Worm (Caenorhabditis elegans) whole organism, mixed stage, embryonic: ENCODE results near the gene ZC506.1.

Experiments
- M03D4.4 ChIP-seq: sonication (generic microtip); optimal IDR thresholded peaks from 2 replicates; lab custom pipeline; 2017; ENCODE audit warnings: mild to moderate bottlenecking, missing genetic modification characterization, missing compliant biosample characterization
- bed-3 ChIP-seq: fragments of 200-800 bp; sonication (Bioruptor generic); optimal IDR thresholded peaks from 3 replicates; lab custom pipeline; 2018; ENCODE audit warnings: mild to moderate bottlenecking, missing genetic modification characterization, moderate library complexity, missing compliant biosample characterization
- blmp-1 ChIP-seq: fragments of 150-350 bp; optimal IDR thresholded peaks from 2 replicates; lab custom pipeline; 2014; ENCODE audit warnings: missing biosample characterization, missing genetic modification characterization
- ceh-39 ChIP-seq: fragments of 150-350 bp; optimal IDR thresholded peaks from 2 replicates; lab custom pipeline; 2014; ENCODE audit warnings: missing biosample characterization, missing genetic modification characterization
- ceh-43 ChIP-seq: fragments of 200-800 bp; sonication (Bioruptor generic); optimal IDR thresholded peaks from 2 replicates; lab custom pipeline; 2018; ENCODE audit warnings: mild to moderate bottlenecking, missing genetic modification characterization, moderate library complexity, missing compliant biosample characterization
- ceh-83 ChIP-seq: fragments of 200-800 bp; sonication (Bioruptor generic); optimal IDR thresholded peaks from 2 replicates; lab custom pipeline; 2018; ENCODE audit warnings: mild to moderate bottlenecking, missing genetic modification characterization, missing compliant biosample characterization
- ces-1 ChIP-seq: fragments of 150-350 bp; optimal IDR thresholded peaks from 2 replicates; lab custom pipeline; 2014; ENCODE audit warnings: missing biosample characterization, missing genetic modification reagents, missing genetic modification characterization
- cnd-1 ChIP-seq: fragments of 200-800 bp; sonication (Bioruptor generic); optimal IDR thresholded peaks from 2 replicates; lab custom pipeline; 2018; ENCODE audit warnings: mild to moderate bottlenecking, missing genetic modification characterization, missing compliant biosample characterization
- drap-1 ChIP-seq: fragments of 200-800 bp; sonication (Bioruptor generic); optimal IDR thresholded peaks from 3 replicates; lab custom pipeline; 2018; ENCODE audit warnings: mild to moderate bottlenecking, missing genetic modification characterization, missing compliant biosample characterization
- elt-1 ChIP-seq: sonication (generic microtip); optimal IDR thresholded peaks from 2 replicates; lab custom pipeline; 2017; ENCODE audit warnings: missing genetic modification characterization, mild to moderate bottlenecking, missing compliant biosample characterization, antibody characterized with exemption, moderate library complexity, borderline replicate concordance; ENCODE audit not compliant: insufficient read depth
- elt-3 ChIP-seq: fragments of 150-350 bp; optimal IDR thresholded peaks from 2 replicates; lab custom pipeline; 2014; ENCODE audit warnings: missing biosample characterization, missing genetic modification characterization
- flh-1 ChIP-seq: fragments of 200-800 bp; sonication (Bioruptor generic); optimal IDR thresholded peaks from 2 replicates; lab custom pipeline; 2018; ENCODE audit warnings: mild to moderate bottlenecking, missing genetic modification characterization, moderate library complexity, missing compliant biosample characterization
- ham-2 ChIP-seq: fragments of 200-800 bp; sonication (Bioruptor generic); optimal IDR thresholded peaks from 2 replicates; lab custom pipeline; 2018; ENCODE audit warnings: mild to moderate bottlenecking, missing genetic modification characterization, missing compliant biosample characterization
- hlh-1 ChIP-seq: fragments of 150-350 bp; optimal IDR thresholded peaks from 2 replicates; lab custom pipeline; 2014; ENCODE audit warnings: missing biosample characterization, missing genetic modification reagents, missing genetic modification characterization
- lin-13 ChIP-seq: fragments of 150-350 bp; optimal IDR thresholded peaks from 2 replicates; lab custom pipeline; 2014; ENCODE audit warnings: missing biosample characterization, missing genetic modification characterization
- lin-32 ChIP-seq: fragments of 200-800 bp; sonication (Bioruptor generic); optimal IDR thresholded peaks from 2 replicates; lab custom pipeline; 2018; ENCODE audit warnings: mild to moderate bottlenecking, missing genetic modification characterization, missing compliant biosample characterization
- lsy-2 ChIP-seq: fragments of 150-350 bp; optimal IDR thresholded peaks from 2 replicates; lab custom pipeline; 2014; ENCODE audit warnings: missing biosample characterization, missing genetic modification characterization
- mab-5 ChIP-seq: fragments of 150-350 bp; optimal IDR thresholded peaks from 2 replicates; lab custom pipeline; 2014; ENCODE audit warnings: missing biosample characterization, missing genetic modification characterization
- mep-1 ChIP-seq: fragments of 150-350 bp; optimal IDR thresholded peaks from 2 replicates; lab custom pipeline; 2017; ENCODE audit warnings: missing biosample characterization, missing genetic modification reagents, missing genetic modification characterization, inconsistent platforms
- mls-2 ChIP-seq: sonication (generic microtip); optimal IDR thresholded peaks from 2 replicates; lab custom pipeline; 2016; ENCODE audit warnings: mild to moderate bottlenecking, missing genetic modification characterization, moderate library complexity, missing compliant biosample characterization
- nhr-12 ChIP-seq: fragments of 150-350 bp; optimal IDR thresholded peaks from 2 replicates; lab custom pipeline; 2014; ENCODE audit warnings: missing biosample characterization, missing genetic modification characterization
- nhr-2 ChIP-seq: fragments of 150-350 bp; optimal IDR thresholded peaks from 2 replicates; lab custom pipeline; 2014; ENCODE audit warnings: missing biosample characterization, missing genetic modification characterization
- nhr-237 ChIP-seq: fragments of 150-350 bp; optimal IDR thresholded peaks from 2 replicates; lab custom pipeline; 2014; ENCODE audit warnings: missing biosample characterization, missing genetic modification characterization
- nhr-28 ChIP-seq: fragments of 150-350 bp; optimal IDR thresholded peaks from 2 replicates; lab custom pipeline; 2014; ENCODE audit warnings: missing biosample characterization, missing genetic modification characterization
- nhr-76 ChIP-seq: sonication (generic microtip); optimal IDR thresholded peaks from 2 replicates; lab custom pipeline; 2017; ENCODE audit warnings: missing biosample characterization, missing genetic modification characterization
- pha-4 ChIP-seq: fragments of 150-350 bp; optimal IDR thresholded peaks from 2 replicates; lab custom pipeline; 2018; ENCODE audit warnings: missing biosample characterization, missing genetic modification reagents, missing genetic modification characterization
- sem-2 ChIP-seq: fragments of 200-800 bp; sonication (Bioruptor generic); optimal IDR thresholded peaks from 2 replicates; lab custom pipeline; 2018; ENCODE audit warnings: mild to moderate bottlenecking, missing genetic modification characterization, missing compliant biosample characterization
- snpc-4 ChIP-seq: fragments of 150-350 bp; optimal IDR thresholded peaks from 2 replicates; lab custom pipeline; 2014; ENCODE audit warnings: missing biosample characterization, missing genetic modification characterization
- sptf-1 ChIP-seq: sonication (generic microtip); optimal IDR thresholded peaks from 2 replicates; lab custom pipeline; 2017; ENCODE audit warnings: mild to moderate bottlenecking, missing genetic modification characterization, moderate library complexity, missing compliant biosample characterization
- tbx-8 ChIP-seq: fragments of 200-800 bp; sonication (Bioruptor generic); optimal IDR thresholded peaks from 2 replicates; lab custom pipeline; 2018; ENCODE audit warnings: mild to moderate bottlenecking, missing genetic modification characterization, moderate library complexity, missing compliant biosample characterization
- unc-120 ChIP-seq: sonication (generic microtip); optimal IDR thresholded peaks from 2 replicates; lab custom pipeline; 2017; ENCODE audit warnings: missing genetic modification characterization, missing compliant biosample characterization; ENCODE audit not compliant: poor library complexity, severe bottlenecking
- unc-39 ChIP-seq: fragments of 150-350 bp; optimal IDR thresholded peaks from 2 replicates; lab custom pipeline; 2014; ENCODE audit warnings: missing biosample characterization, missing genetic modification characterization
- unc-62 ChIP-seq: fragments of 150-350 bp; optimal IDR thresholded peaks from 2 replicates; lab custom pipeline; 2014; ENCODE audit warnings: missing biosample characterization, missing genetic modification reagents, missing genetic modification characterization
- zip-8 ChIP-seq: fragments of 150-350 bp; optimal IDR thresholded peaks from 2 replicates; lab custom pipeline; 2014; ENCODE audit warnings: missing biosample characterization, missing genetic modification characterization
- ztf-11 ChIP-seq: fragments of 150-350 bp; optimal IDR thresholded peaks from 2 replicates; lab custom pipeline; 2014; ENCODE audit warnings: missing biosample characterization, missing genetic modification characterization

Gene ZC506.1

DNA sequence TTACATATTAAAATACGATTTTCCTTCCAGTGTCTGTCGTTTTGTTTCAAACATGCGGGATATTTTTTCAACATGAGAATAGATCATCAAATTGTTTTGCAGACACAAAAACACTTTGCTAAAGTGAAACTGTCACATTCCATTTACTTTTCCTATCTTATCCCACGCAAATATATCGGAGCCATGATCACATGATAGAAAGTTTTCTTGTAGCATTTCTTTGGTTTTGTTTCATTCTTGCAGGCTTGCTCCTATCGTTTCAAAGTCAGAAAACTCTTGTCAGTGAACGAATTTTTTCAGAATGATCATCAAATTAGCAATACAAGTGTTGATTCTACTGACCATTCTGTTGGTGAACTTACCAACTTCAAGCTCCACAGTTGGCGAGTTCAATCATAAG, 37.5 kb upstream of the ZC506.1 start, which contains the start of gene C17G1.2:
TSS of gene C17G1.2 (plus strand) at position 301 of the 400 bp plus-strand sequence.
- TF ChIP-seq zip-8 (tag; lab: Kevin White, UChicago) (no peak), nhr-28 (tag; lab: Kevin White, UChicago) (no peak), tbx-8 (GFP tag; lab: Kevin White, UChicago) (no peak), nhr-12 (no peak)

DNA sequence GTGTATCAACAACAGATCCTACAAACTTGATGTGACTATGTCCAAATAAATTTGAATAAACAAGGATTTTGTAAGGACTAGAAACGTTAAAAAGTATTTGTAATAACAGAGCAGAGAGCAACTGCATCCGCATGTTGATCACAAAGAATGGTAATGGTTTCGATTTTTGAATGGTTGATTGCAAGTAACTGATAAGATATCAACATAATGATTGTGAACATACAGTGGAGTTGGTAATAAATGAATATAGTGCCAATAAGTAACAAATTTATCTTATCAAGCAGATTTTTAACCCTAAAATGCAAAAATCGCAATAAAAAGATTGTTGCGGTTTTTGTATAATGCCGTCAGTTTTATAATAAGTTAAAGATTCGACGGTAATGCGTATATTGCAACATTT, 33.8 kb upstream of the ZC506.1 start, which contains the start of gene ugt-23:
TSS of gene ugt-23 (minus strand) at position 212 of the 400 bp plus-strand sequence.
- TF ChIP-seq mls-2 (tag; lab: Kevin White, UChicago), result no peak
- TF ChIP-seq cnd-1 (tag; lab: Kevin White, UChicago), result no peak
- no peak for TF ChIP-seq bed-3 (GFP tag; lab: Kevin White, UChicago)

- TF ChIP-seq lsy-2 (tag; lab: Kevin White, UChicago) (no peak), blmp-1 (no peak), elt-1 (tag; lab: Kevin White, UChicago) (no peak), pha-4 (tag; lab: Kevin White, UChicago) (no peak), flh-1 (no peak), ham-2 (no peak)
- TF ChIP-seq, all 35 proteins: peak for 0
Observed at ce11 chrX:9927993-9928392, 30.8 kb upstream of the ZC506.1 start.

DNA sequence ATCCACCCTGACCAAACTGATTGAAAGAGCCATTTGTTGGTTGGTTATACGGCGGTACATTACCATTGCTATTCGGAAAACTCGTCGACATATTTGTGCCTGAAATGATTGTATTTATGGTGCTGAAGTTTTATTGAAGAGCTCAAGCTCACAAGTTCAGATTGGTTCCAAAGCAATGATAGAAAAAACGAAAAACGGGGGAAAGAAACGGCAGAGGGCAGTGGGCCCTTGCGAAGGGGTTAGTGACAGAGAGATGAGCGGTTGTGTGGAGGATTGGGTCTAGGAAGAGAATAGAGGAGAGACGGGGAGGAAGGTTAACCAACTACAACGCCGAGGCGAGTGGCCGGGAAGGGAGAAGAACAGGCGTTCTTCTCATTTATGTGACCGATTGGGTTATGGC, 27.4 kb upstream of the ZC506.1 start, which contains the start of gene nra-3:
TSS of gene nra-3 (minus strand) at position 101 of the 400 bp plus-strand sequence.
- TF ChIP-seq cnd-1 (tag; lab: Kevin White, UChicago) (peak; percentile 1), ces-1 (GFP tag; lab: Kevin White, UChicago) (peak; percentile 17), flh-1 (no peak), nhr-2 (peak; percentile 15), unc-62 (no peak)

ce11 chrX:9932226-9932773, 26.5 kb upstream of the ZC506.1 start, which contains the start of gene tsp-21:
Gene tsp-21, plus strand, starts transcription at chrX:9932371.
- TF ChIP-seq lin-13 (tag; lab: Kevin White, UChicago) (peak; percentile 76), nhr-76 (tag; lab: Kevin White, UChicago) (no peak), mep-1 (peak; percentile 77), tbx-8 (GFP tag; lab: Kevin White, UChicago) (no peak), cnd-1 (tag; lab: Kevin White, UChicago) (peak; percentile 96), mls-2 (tag; lab: Kevin White, UChicago) (peak; percentile 83), blmp-1 (no peak), ceh-43 (GFP tag; lab: Kevin White, UChicago) (no peak), nhr-28 (tag; lab: Kevin White, UChicago) (no peak), ces-1 (GFP tag; lab: Kevin White, UChicago) (peak; percentile 44), sem-2 (GFP tag; lab: Kevin White, UChicago) (peak; percentile 23), zip-8 (tag; lab: Kevin White, UChicago) (no peak), unc-62 (peak; percentile 42), ceh-39 (tag; lab: Kevin White, UChicago) (peak; percentile 67), hlh-1 (tag; lab: Kevin White, UChicago) (peak; percentile 83), lsy-2 (tag; lab: Kevin White, UChicago) (no peak), elt-3 (tag; lab: Kevin White, UChicago) (no peak), nhr-237 (peak; percentile 52), bed-3 (GFP tag; lab: Kevin White, UChicago) (no peak), ceh-83 (GFP tag; lab: Kevin White, UChicago) (no peak), flh-1 (no peak), sptf-1 (tag; lab: Kevin White, UChicago) (peak; percentile 83), nhr-2 (peak; percentile 79), lin-32 (GFP tag; lab: Kevin White, UChicago) (no peak), elt-1 (tag; lab: Kevin White, UChicago) (peak; percentile 48), ham-2 (peak; percentile 45), mab-5 (no peak), nhr-12 (peak; percentile 31), snpc-4 (no peak), pha-4 (tag; lab: Kevin White, UChicago) (peak; percentile 88), drap-1 (GFP tag; lab: Kevin White, UChicago) (peak; percentile 52), M03D4.4 (tag; lab: Kevin White, UChicago) (peak; percentile 76), unc-39 (peak; percentile 43), ztf-11 (peak; percentile 38), unc-120 (tag; lab: Kevin White, UChicago) (peak; percentile 47)
